Fruit fly (Drosophila melanogaster) whole organism, embryonic: ENCODE data around the gene CG33108.

ENCODE experiments used
- CG10147 ChIP-seq: fragments of 200-800 bp; sonication (Bioruptor generic); optimal IDR thresholded peaks from 2 replicates; lab custom pipeline; 2019; ENCODE audit warnings: missing biosample characterization, mild to moderate bottlenecking, missing genetic modification characterization, moderate library complexity
- CG10462 ChIP-seq: fragments of 200-800 bp; sonication (Bioruptor generic); optimal IDR thresholded peaks from 2 replicates; lab custom pipeline; 2016; ENCODE audit warnings: missing biosample characterization, missing genetic modification characterization
- CG10543 ChIP-seq: fragments of 200-800 bp; sonication (Bioruptor generic); optimal IDR thresholded peaks from 3 replicates; lab custom pipeline; 2017; ENCODE audit warnings: missing biosample characterization, mild to moderate bottlenecking, missing genetic modification characterization, moderate library complexity
- CG11398 ChIP-seq: fragments of 200-800 bp; sonication (Bioruptor generic); optimal IDR thresholded peaks from 2 replicates; lab custom pipeline; 2016; ENCODE audit warnings: missing biosample characterization, missing genetic modification characterization
- CG12071 ChIP-seq: fragments of 200-800 bp; sonication (Bioruptor generic); optimal IDR thresholded peaks from 3 replicates; lab custom pipeline; 2018; ENCODE audit warnings: missing biosample characterization, mild to moderate bottlenecking, missing genetic modification characterization
- CG12236 ChIP-seq: fragments of 200-800 bp; sonication (Bioruptor generic); optimal IDR thresholded peaks from 2 replicates; lab custom pipeline; 2016; ENCODE audit warnings: missing biosample characterization, missing genetic modification characterization
- CG14441 ChIP-seq: fragments of 200-800 bp; sonication (Bioruptor generic); IDR thresholded peaks from 2 replicates; pipeline ENCODE4 v1.3.6; 2022; ENCODE audit warnings: missing biosample characterization, missing genetic modification characterization
- CG1647 ChIP-seq: fragments of 200-800 bp; sonication (Bioruptor generic); optimal IDR thresholded peaks from 3 replicates; lab custom pipeline; 2016; ENCODE audit warnings: missing biosample characterization, missing genetic modification characterization
- CG17186 ChIP-seq: fragments of 200-800 bp; sonication (Bioruptor generic); optimal IDR thresholded peaks from 3 replicates; lab custom pipeline; 2017; ENCODE audit warnings: missing biosample characterization, missing genetic modification reagents, missing genetic modification characterization
- CG18599 ChIP-seq: fragments of 200-800 bp; sonication (Bioruptor generic); optimal IDR thresholded peaks from 3 replicates; lab custom pipeline; 2017; ENCODE audit warnings: missing biosample characterization, missing genetic modification characterization, mild to moderate bottlenecking, moderate library complexity, missing genetic modification reagents
- CG3065 ChIP-seq: fragments of 200-800 bp; sonication (Bioruptor generic); optimal IDR thresholded peaks from 2 replicates; lab custom pipeline; 2016; ENCODE audit warnings: missing biosample characterization, missing genetic modification characterization
- CG31224 ChIP-seq: fragments of 200-800 bp; sonication (Bioruptor generic); IDR thresholded peaks from 2 replicates; pipeline ENCODE4 v1.3.6; 2022; ENCODE audit warnings: missing biosample characterization, missing genetic modification characterization
- CG3847 ChIP-seq: fragments of 200-800 bp; sonication (Bioruptor generic); IDR thresholded peaks from 2 replicates; pipeline ENCODE4 v1.3.6; 2022; ENCODE audit warnings: missing biosample characterization, missing genetic modification characterization
- CG5245 ChIP-seq: fragments of 200-800 bp; sonication (Bioruptor generic); optimal IDR thresholded peaks from 3 replicates; lab custom pipeline; 2016; ENCODE audit warnings: missing biosample characterization, missing genetic modification characterization
- CG6689 ChIP-seq: fragments of 200-800 bp; sonication (Bioruptor generic); IDR thresholded peaks from 2 replicates; pipeline ENCODE4 v1.3.6; 2022; ENCODE audit warnings: missing biosample characterization, missing genetic modification characterization
- CG7786 ChIP-seq: fragments of 200-800 bp; sonication (Bioruptor generic); optimal IDR thresholded peaks from 2 replicates; lab custom pipeline; 2016; ENCODE audit warnings: missing biosample characterization, missing genetic modification characterization
- CG7839 ChIP-seq: fragments of 200-800 bp; sonication (Bioruptor generic); optimal IDR thresholded peaks from 3 replicates; lab custom pipeline; 2018; ENCODE audit warnings: missing biosample characterization, mild to moderate bottlenecking, missing genetic modification characterization, moderate library complexity
- CG8281 ChIP-seq: fragments of 200-800 bp; sonication (Bioruptor generic); optimal IDR thresholded peaks from 2 replicates; lab custom pipeline; 2018; ENCODE audit warnings: missing biosample characterization, mild to moderate bottlenecking, missing genetic modification characterization, moderate library complexity
- CG8924 ChIP-seq: fragments of 200-800 bp; optimal IDR thresholded peaks from 3 replicates; lab custom pipeline; 2019; ENCODE audit warnings: missing biosample characterization, mild to moderate bottlenecking, missing genetic modification characterization, moderate library complexity
- CG9932 ChIP-seq: fragments of 200-800 bp; sonication (Bioruptor generic); IDR thresholded peaks from 2 replicates; pipeline ENCODE4 v1.3.6; 2022; ENCODE audit warnings: missing biosample characterization, missing genetic modification characterization
- CkIIα-i1 ChIP-seq: fragments of 200-800 bp; sonication (Bioruptor generic); IDR thresholded peaks from 2 replicates; pipeline ENCODE4 v1.3.6; 2022; ENCODE audit warnings: missing biosample characterization, missing genetic modification characterization
- CoRest ChIP-seq: fragments of 200-800 bp; sonication (Bioruptor generic); optimal IDR thresholded peaks from 3 replicates; lab custom pipeline; 2018; ENCODE audit warnings: missing biosample characterization, mild to moderate bottlenecking, missing genetic modification characterization, moderate library complexity
- H2.0 ChIP-seq: fragments of 200-800 bp; sonication (Bioruptor generic); IDR thresholded peaks from 2 replicates; pipeline ENCODE4 v1.3.6; 2022; ENCODE audit warnings: missing biosample characterization, missing genetic modification characterization
- HLH54F ChIP-seq: fragments of 200-800 bp; sonication (Bioruptor generic); optimal IDR thresholded peaks from 3 replicates; lab custom pipeline; 2016; ENCODE audit warnings: missing biosample characterization, missing genetic modification characterization
- Kr ChIP-seq: fragments of 200-800 bp; sonication (Bioruptor generic); optimal IDR thresholded peaks from 2 replicates; lab custom pipeline; 2017; ENCODE audit warnings: missing biosample characterization, mild to moderate bottlenecking, missing genetic modification characterization
- Neu2 ChIP-seq: fragments of 200-800 bp; sonication (Bioruptor generic); optimal IDR thresholded peaks from 3 replicates; lab custom pipeline; 2016; ENCODE audit warnings: missing biosample characterization, missing genetic modification characterization, borderline replicate concordance
- Rfx ChIP-seq: fragments of 200-800 bp; sonication (Bioruptor generic); IDR thresholded peaks from 2 replicates; pipeline ENCODE4 v1.3.6; 2022; ENCODE audit warnings: missing biosample characterization, missing genetic modification characterization
- Sox102F ChIP-seq: fragments of 200-800 bp; sonication (Bioruptor generic); optimal IDR thresholded peaks from 2 replicates; lab custom pipeline; 2018; ENCODE audit warnings: missing biosample characterization, mild to moderate bottlenecking, missing genetic modification characterization, moderate library complexity
- Xbp1 ChIP-seq: fragments of 200-800 bp; sonication (Bioruptor generic); optimal IDR thresholded peaks from 3 replicates; lab custom pipeline; 2016; ENCODE audit warnings: missing biosample characterization, mild to moderate bottlenecking, missing genetic modification characterization
- ab ChIP-seq: fragments of 200-800 bp; sonication (Bioruptor generic); optimal IDR thresholded peaks from 2 replicates; lab custom pipeline; 2016; ENCODE audit warnings: missing biosample characterization, missing genetic modification characterization
- abd-A ChIP-seq: fragments of 200-800 bp; sonication (Bioruptor generic); optimal IDR thresholded peaks from 3 replicates; lab custom pipeline; 2019; ENCODE audit warnings: missing biosample characterization, mild to moderate bottlenecking, missing genetic modification characterization, moderate library complexity
- amos ChIP-seq: fragments of 200-800 bp; sonication (Bioruptor generic); IDR thresholded peaks from 2 replicates; pipeline ENCODE4 v1.3.6; 2022; ENCODE audit warnings: missing biosample characterization, missing genetic modification characterization; ENCODE audit not compliant: partially characterized antibody
- dmrt99B ChIP-seq: fragments of 200-800 bp; sonication (Bioruptor generic); optimal IDR thresholded peaks from 2 replicates; lab custom pipeline; 2018; ENCODE audit warnings: missing biosample characterization, mild to moderate bottlenecking, missing genetic modification characterization, moderate library complexity
- en ChIP-seq: fragments of 200-800 bp; sonication (Bioruptor generic); optimal IDR thresholded peaks from 2 replicates; lab custom pipeline; 2016; ENCODE audit warnings: missing biosample characterization, missing genetic modification characterization
- ewg ChIP-seq: fragments of 200-800 bp; sonication (Bioruptor generic); optimal IDR thresholded peaks from 3 replicates; lab custom pipeline; 2017; ENCODE audit warnings: mild to moderate bottlenecking, missing biosample characterization, missing genetic modification reagents, missing genetic modification characterization
- exex ChIP-seq: fragments of 200-800 bp; sonication (Bioruptor generic); optimal IDR thresholded peaks from 4 replicates; lab custom pipeline; 2018; ENCODE audit warnings: missing biosample characterization, mild to moderate bottlenecking, missing genetic modification characterization, moderate library complexity
- ftz-f1 ChIP-seq: fragments of 200-800 bp; sonication (Bioruptor generic); optimal IDR thresholded peaks from 2 replicates; lab custom pipeline; 2016; ENCODE audit warnings: missing biosample characterization, missing genetic modification characterization
- grn ChIP-seq: fragments of 200-800 bp; sonication (Bioruptor generic); optimal IDR thresholded peaks from 3 replicates; lab custom pipeline; 2017; ENCODE audit warnings: missing biosample characterization, missing genetic modification characterization
- gro ChIP-seq: fragments of 200-800 bp; sonication (Bioruptor generic); optimal IDR thresholded peaks from 2 replicates; lab custom pipeline; 2016; ENCODE audit warnings: missing biosample characterization, missing genetic modification characterization
- insv ChIP-seq, 2 experiments: fragments of 200-800 bp; sonication (Bioruptor generic); optimal IDR thresholded peaks; 3 replicates each; lab custom pipeline; 2016 to 2018; ENCODE audit warnings: missing biosample characterization in 2 of 2, missing genetic modification characterization in 2 of 2
- jumu ChIP-seq: fragments of 200-800 bp; sonication (Bioruptor generic); optimal IDR thresholded peaks from 3 replicates; lab custom pipeline; 2016; ENCODE audit warnings: missing biosample characterization, missing genetic modification characterization
- ken ChIP-seq: fragments of 200-800 bp; sonication (Bioruptor generic); IDR thresholded peaks from 3 replicates; pipeline ENCODE4 v1.3.6; 2022; ENCODE audit warnings: missing biosample characterization, missing genetic modification characterization
- kni ChIP-seq: fragments of 200-800 bp; sonication (Bioruptor generic); optimal IDR thresholded peaks from 3 replicates; lab custom pipeline; 2017; ENCODE audit warnings: mild to moderate bottlenecking, missing biosample characterization, missing genetic modification reagents, missing genetic modification characterization
- mam ChIP-seq: fragments of 200-800 bp; sonication (Bioruptor generic); optimal IDR thresholded peaks from 3 replicates; lab custom pipeline; 2016; ENCODE audit warnings: missing biosample characterization, missing genetic modification characterization
- pan ChIP-seq, 4 experiments: fragments of >200 bp in 3 of 4; fragments of 200-800 bp in 1 of 4; sonication (Bioruptor generic) in 1 of 4; optimal IDR thresholded peaks in 3 of 4; IDR thresholded peaks in 1 of 4; 2 replicates each; pipeline versions ENCODE4 v1.3.6 to Lab custom; 2017 to 2022; ENCODE audit warnings: missing biosample characterization in 2 of 4, missing genetic modification characterization in 2 of 4, mixed read lengths in 1 of 4
- pita ChIP-seq: fragments of 200-800 bp; sonication (Bioruptor generic); optimal IDR thresholded peaks from 2 replicates; lab custom pipeline; 2017; ENCODE audit warnings: missing biosample characterization, mild to moderate bottlenecking, missing genetic modification characterization
- sug ChIP-seq: fragments of 200-800 bp; optimal IDR thresholded peaks from 2 replicates; lab custom pipeline; 2019; ENCODE audit warnings: missing biosample characterization, mild to moderate bottlenecking, missing genetic modification characterization, moderate library complexity
- tgo ChIP-seq: fragments of 200-800 bp; sonication (Bioruptor generic); IDR thresholded peaks from 3 replicates; pipeline ENCODE4 v1.3.6; 2022; ENCODE audit warnings: missing biosample characterization, missing genetic modification characterization
- trh ChIP-seq: fragments of 200-800 bp; sonication (Bioruptor generic); optimal IDR thresholded peaks from 2 replicates; lab custom pipeline; 2016; ENCODE audit warnings: missing biosample characterization, missing genetic modification characterization
- twi ChIP-seq: fragments of 200-800 bp; optimal IDR thresholded peaks from 2 replicates; lab custom pipeline; 2019; ENCODE audit warnings: missing biosample characterization, mild to moderate bottlenecking, missing genetic modification characterization, moderate library complexity

Gene CG33108

dm6 chr3R:23964913-23965718, 30.3 kb upstream of the CG33108 start (continued):
- TF ChIP-seq CG18599 = no peak
- no peak for TF ChIP-seq pita
- TF ChIP-seq ab = no peak
- TF ChIP-seq CG3065 (GFP tag; lab: Kevin White, UChicago) = no peak
- no peak for TF ChIP-seq Neu2 (GFP tag; lab: Kevin White, UChicago)
- TF ChIP-seq exex (tag; lab: Kevin White, UChicago) = no peak
- TF ChIP-seq kni (GFP tag; lab: Kevin White, UChicago) = no peak
- TF ChIP-seq mam (GFP tag; lab: Kevin White, UChicago) = no peak
- TF ChIP-seq Kr (GFP tag; lab: Kevin White, UChicago) = no peak
- peak; percentile 63 for TF ChIP-seq abd-A
- no peak for TF ChIP-seq CG3847 (GFP tag; lab: Robert Waterston, UW)
- no peak for TF ChIP-seq gro (GFP tag; lab: Kevin White, UChicago)
- no peak for TF ChIP-seq CG7786 (GFP tag; lab: Kevin White, UChicago)
- TF ChIP-seq CG31224 (GFP tag; lab: Robert Waterston, UW) = no peak
- no peak for TF ChIP-seq CG9932
- no peak for TF ChIP-seq jumu (GFP tag; lab: Kevin White, UChicago)
- TF ChIP-seq tgo = no peak
- no peak for TF ChIP-seq Sox102F (GFP tag; lab: Kevin White, UChicago)
- TF ChIP-seq dmrt99B = no peak
- no peak for TF ChIP-seq CoRest
- no peak for TF ChIP-seq Rfx (GFP tag; lab: Robert Waterston, UW)
- TF ChIP-seq CG12071 (GFP tag; lab: Kevin White, UChicago) = no peak
- TF ChIP-seq CG11398 (GFP tag; lab: Kevin White, UChicago) = no peak
- no peak for TF ChIP-seq CG14441 (GFP tag; lab: Robert Waterston, UW)
- TF ChIP-seq sug (tag; lab: Kevin White, UChicago) = no peak
- peak; percentile 76 for TF ChIP-seq ewg (GFP tag; lab: Kevin White, UChicago)

- TF ChIP-seq CG10543 (GFP tag; lab: Kevin White, UChicago) (peak; percentile 79), amos (GFP tag; lab: Robert Waterston, UW) (no peak), CkIIα-i1 (no peak), CG8924 (tag; lab: Kevin White, UChicago) (peak; percentile 54), en (GFP tag; lab: Kevin White, UChicago) (no peak), twi (tag; lab: Kevin White, UChicago) (no peak), CG6689 (GFP tag; lab: Robert Waterston, UW) (peak; percentile 52), grn (GFP tag; lab: Kevin White, UChicago) (no peak), pan (optimal IDR thresholded peaks at IDR 0.05; lab: Kevin White, UChicago) (no peak), pan (GFP tag; optimal IDR thresholded peaks at IDR 0.05 in 1 of 2, IDR thresholded peaks at IDR 0.05 in 1 of 2) (peak in 1 of 2 experiments; percentile 64), insv (GFP tag; optimal IDR thresholded peaks at IDR 0.05; lab: Kevin White, UChicago) (no peak), HLH54F (GFP tag; lab: Kevin White, UChicago) (no peak), CG17186 (GFP tag; lab: Kevin White, UChicago) (no peak), CG10462 (GFP tag; lab: Kevin White, UChicago) (no peak), ken (peak; percentile 49; the same call in 1 of the 3 replicates), trh (no peak), ftz-f1 (GFP tag; lab: Kevin White, UChicago) (no peak), Xbp1 (GFP tag; lab: Kevin White, UChicago) (peak; percentile 15), CG1647 (GFP tag; lab: Kevin White, UChicago) (no peak), CG12236 (GFP tag; lab: Kevin White, UChicago) (no peak), CG5245 (GFP tag; lab: Kevin White, UChicago) (no peak), CG7839 (tag; lab: Kevin White, UChicago) (peak; percentile 67), CG8281 (peak; percentile 10), CG10147 (GFP tag; lab: Kevin White, UChicago) (peak; percentile 32), H2.0 (GFP tag; lab: Robert Waterston, UW) (peak; percentile 38; the same call in 1 of the 2 replicates)
These were observed 26.0 kb upstream of the CG33108 start for dm6 chr3R:23969449-23969848.
